Worm (Caenorhabditis elegans): ENCODE results near the gene Y61A9LA.7.

ce11 chrV:4598489-4598888 lies 38.9 kb upstream of the Y61A9LA.7 start:
- TF ChIP-seq unc-62 (GFP tag; optimal IDR thresholded peaks at IDR 0.05) (no peak), nhr-77 (tag; optimal IDR thresholded peaks at IDR 0.05) (no peak), ZK546.5 (tag; optimal IDR thresholded peaks at IDR 0.05) (no peak), dmd-4 (tag; optimal IDR thresholded peaks at IDR 0.05) (no peak), snpc-4 (tag; optimal IDR thresholded peaks at IDR 0.05) (no peak), ceh-16 (tag; optimal IDR thresholded peaks at IDR 0.05) (no peak)
